Fruit fly (Drosophila melanogaster) whole organism: ENCODE results near the gene wds.
"Not testable (repeated sequence)": the region's sequence is repeated elsewhere in the genome, so short reads cannot be mapped to it uniquely, and the experiment has no call there.

Experiments used
- CG8478 ChIP-seq: fragments of >200 bp; optimal IDR thresholded peaks from 2 replicates; lab custom pipeline; 2018; ENCODE audit warnings: inconsistent platforms
- Dll ChIP-seq: fragments of >200 bp; optimal IDR thresholded peaks from 2 replicates; lab custom pipeline; 2017
- EcR ChIP-seq, 2 experiments: fragments of >200 bp; optimal IDR thresholded peaks; 2 replicates each; lab custom pipeline; 2017; ENCODE audit warnings: missing biosample characterization in 2 of 2, missing genetic modification characterization in 2 of 2, missing genetic modification reagents in 2 of 2
- pan ChIP-seq: fragments of >200 bp; optimal IDR thresholded peaks from 2 replicates; lab custom pipeline; 2017
- psq ChIP-seq: fragments of >200 bp; optimal IDR thresholded peaks from 2 replicates; lab custom pipeline; 2017
- usp ChIP-seq: fragments of >200 bp; optimal IDR thresholded peaks from 2 replicates; lab custom pipeline; 2017; ENCODE audit warnings: missing biosample characterization, missing genetic modification characterization, mixed read lengths

wds gene

dm6 chrX:2608470-2609157, 22.8 kb downstream of the wds start, which contains the start of gene Smyd3:
Gene Smyd3, minus strand, starts transcription at chrX:2608876.
- TF ChIP-seq EcR (GFP tag; optimal IDR thresholded peaks at IDR 0.05; lab: Kevin White, UChicago), result no peak
- no peak for TF ChIP-seq CG8478 (lab: Kevin White, UChicago)
- TF ChIP-seq usp (GFP tag; lab: Kevin White, UChicago), result no peak
- TF ChIP-seq Dll (lab: Kevin White, UChicago), result no peak
- TF ChIP-seq psq, result no peak
- TF ChIP-seq pan (lab: Kevin White, UChicago), result no peak

dm6 chrX:2610236-2610635, 24.5 kb downstream of the wds start, which contains the start of gene eIF3g1:
Gene eIF3g1, minus strand, starts transcription at chrX:2610336.
- not testable (repeated sequence) for TF ChIP-seq pan (lab: Kevin White, UChicago); EcR (GFP tag; optimal IDR thresholded peaks at IDR 0.05; lab: Kevin White, UChicago); psq

- TF ChIP-seq Dll (lab: Kevin White, UChicago), result no peak
- TF ChIP-seq psq, result no peak
- no peak for TF ChIP-seq pan (lab: Kevin White, UChicago)
- TF ChIP-seq usp (GFP tag; lab: Kevin White, UChicago), result no peak
- no peak for TF ChIP-seq EcR (GFP tag; optimal IDR thresholded peaks at IDR 0.05; lab: Kevin White, UChicago)
- no peak for TF ChIP-seq CG8478 (lab: Kevin White, UChicago)
These were observed 31.6 kb downstream of the wds start for dm6 chrX:2617417-2617816.

- TF ChIP-seq pan (lab: Kevin White, UChicago) (no peak), EcR (GFP tag; optimal IDR thresholded peaks at IDR 0.05; lab: Kevin White, UChicago) (no peak), Dll (lab: Kevin White, UChicago) (no peak), CG8478 (lab: Kevin White, UChicago) (no peak), psq (no peak), usp (GFP tag; lab: Kevin White, UChicago) (no peak)
These were observed 33.9 kb downstream of the wds start, which contains the start of the genes Tsp3A and Seipin for dm6 chrX:2619651-2620050. Gene Tsp3A, minus strand, starts transcription at chrX:2619738. Gene Seipin, plus strand, starts transcription at chrX:2619799.

- TF ChIP-seq Dll (lab: Kevin White, UChicago) (no peak), psq (no peak), usp (GFP tag; lab: Kevin White, UChicago) (no peak), EcR (GFP tag; optimal IDR thresholded peaks at IDR 0.05; lab: Kevin White, UChicago) (no peak), CG8478 (lab: Kevin White, UChicago) (no peak), pan (lab: Kevin White, UChicago) (no peak)
These were observed 38.8 kb downstream of the wds start, which contains the start of the genes brv3 and Pi4KIIIalpha for dm6 chrX:2624525-2625006. Gene brv3, minus strand, starts transcription at chrX:2624575. Gene Pi4KIIIalpha, plus strand, starts transcription at chrX:2624804.

- TF ChIP-seq pan (lab: Kevin White, UChicago) (no peak), Dll (lab: Kevin White, UChicago) (no peak), usp (GFP tag; lab: Kevin White, UChicago) (no peak), CG8478 (lab: Kevin White, UChicago) (no peak), psq (no peak), EcR (GFP tag; optimal IDR thresholded peaks at IDR 0.05; lab: Kevin White, UChicago) (no peak)
These were observed 39.2 kb downstream of the wds start for dm6 chrX:2625009-2625408.

- TF ChIP-seq usp (GFP tag; lab: Kevin White, UChicago) (no peak), pan (lab: Kevin White, UChicago) (no peak), Dll (lab: Kevin White, UChicago) (no peak), CG8478 (lab: Kevin White, UChicago) (peak; percentile 70)
These were observed 48.3 kb downstream of the wds start, which contains the start of gene sgg for dm6 chrX:2633847-2634776. Gene sgg, plus strand, starts transcription at chrX:2633952.

- TF ChIP-seq psq (no peak), Dll (lab: Kevin White, UChicago) (no peak), EcR (GFP tag; optimal IDR thresholded peaks at IDR 0.05; lab: Kevin White, UChicago) (no peak), usp (GFP tag; lab: Kevin White, UChicago) (no peak), CG8478 (lab: Kevin White, UChicago) (no peak), pan (lab: Kevin White, UChicago) (no peak)
These were observed 49.4 kb downstream of the wds start for dm6 chrX:2635075-2635643.

dm6 chrX:2635953-2636715, 50.4 kb downstream of the wds start:
- TF ChIP-seq pan (lab: Kevin White, UChicago), result no peak
- TF ChIP-seq Dll (lab: Kevin White, UChicago), result no peak
- no peak for TF ChIP-seq psq
- TF ChIP-seq EcR (GFP tag; optimal IDR thresholded peaks at IDR 0.05; lab: Kevin White, UChicago), result no peak
- no peak for TF ChIP-seq CG8478 (lab: Kevin White, UChicago)
- TF ChIP-seq usp (GFP tag; lab: Kevin White, UChicago), result no peak

- TF ChIP-seq CG8478 (lab: Kevin White, UChicago) (no peak), EcR (GFP tag; optimal IDR thresholded peaks at IDR 0.05; lab: Kevin White, UChicago) (no peak), usp (GFP tag; lab: Kevin White, UChicago) (no peak), pan (lab: Kevin White, UChicago) (no peak), psq (no peak)
These were observed 51.2 kb downstream of the wds start for dm6 chrX:2636825-2637535.
